Worm (Caenorhabditis elegans): Measurements from ENCODE around the gene ZK1290.11.

DNA sequence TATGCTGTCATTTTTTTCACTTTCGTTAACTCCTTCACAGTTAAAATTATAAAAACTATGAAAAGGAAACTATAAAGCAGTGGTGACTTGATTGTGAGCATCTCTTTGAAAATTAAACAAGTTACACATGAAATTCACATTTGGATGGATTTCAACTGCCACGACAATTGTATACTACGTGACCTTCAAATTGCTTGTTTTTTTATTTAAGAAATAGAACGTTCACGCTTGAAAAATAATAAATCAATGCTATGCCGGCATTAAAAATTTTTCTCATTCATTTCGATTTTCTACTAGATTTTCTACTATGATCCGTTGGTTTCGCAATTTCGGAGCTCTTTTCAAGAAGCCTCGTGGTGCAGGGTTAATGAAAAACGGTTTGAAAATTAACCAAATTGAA is 35.9 kb downstream of the ZK1290.11 start, which contains the start of the genes ZK1290.7 and rnh-1.1:
- TF ChIP-seq hmg-4 (GFP tag; optimal IDR thresholded peaks at IDR 0.05) (no peak), flt-1 (GFP tag; IDR thresholded peaks at IDR 0.05) (no peak), hmbx-1 (tag; optimal IDR thresholded peaks at IDR 0.05) (no peak), ama-1 (optimal IDR thresholded peaks at IDR 0.05) (no peak), ceh-36 (tag; optimal IDR thresholded peaks at IDR 0.05) (no peak), F13C5.2 (tag; optimal IDR thresholded peaks at IDR 0.05) (no peak), sea-1 (GFP tag; conservative IDR thresholded peaks at IDR 0.05) (no peak), aly-1 (tag; optimal IDR thresholded peaks at IDR 0.05) (no peak)

Measured in whole organism, early embryonic.